Fruit fly (Drosophila melanogaster): ENCODE measurements around the gene lft.

Gene lft

dm6 chr2L:10334854-10335277 lies 29.4 kb upstream of the lft start (continued):
- TF ChIP-seq CG8319 (GFP tag; optimal IDR thresholded peaks at IDR 0.05) = no peak
- peak; percentile 9 for TF ChIP-seq Ets96B (tag; optimal IDR thresholded peaks at IDR 0.05)
- no peak for TF ChIP-seq CG34406 (GFP tag; optimal IDR thresholded peaks at IDR 0.05)
- TF ChIP-seq Blimp-1 (GFP tag; optimal IDR thresholded peaks at IDR 0.05) = no peak
- TF ChIP-seq CG15336 (GFP tag; IDR thresholded peaks at IDR 0.05) = peak; percentile 66
- no peak for TF ChIP-seq CG4318 (GFP tag; optimal IDR thresholded peaks at IDR 0.05)
- TF ChIP-seq Eip75B (GFP tag; optimal IDR thresholded peaks at IDR 0.05) = peak; percentile 46
- TF ChIP-seq Met (GFP tag; optimal IDR thresholded peaks at IDR 0.05) = peak; percentile 38
- peak; percentile 24 for TF ChIP-seq Hr4 (GFP tag; optimal IDR thresholded peaks at IDR 0.05)
- TF ChIP-seq eg (GFP tag; IDR thresholded peaks at IDR 0.05) = no peak

dm6 chr2L:10339212-10339721 lies 25.0 kb upstream of the lft start, which contains the start of gene SamDC:
Gene SamDC (plus strand): TSS chr2L:10339457.
- TF ChIP-seq Blimp-1 (GFP tag; optimal IDR thresholded peaks at IDR 0.05) = no peak
- no peak for TF ChIP-seq Sox15 (GFP tag; optimal IDR thresholded peaks at IDR 0.05)
- TF ChIP-seq topi (GFP tag; optimal IDR thresholded peaks at IDR 0.05) = peak; percentile 37
- TF ChIP-seq CG6276 (GFP tag; optimal IDR thresholded peaks at IDR 0.05) = no peak
- TF ChIP-seq Met (GFP tag; optimal IDR thresholded peaks at IDR 0.05) = peak; percentile 18
- peak; percentile 25 for TF ChIP-seq Smox (GFP tag; optimal IDR thresholded peaks at IDR 0.05)
- no peak for TF ChIP-seq ss (GFP tag; optimal IDR thresholded peaks at IDR 0.05)
- peak; percentile 30 for TF ChIP-seq acj6 (GFP tag; optimal IDR thresholded peaks at IDR 0.05)
- peak; percentile 39 for TF ChIP-seq pdm3 (GFP tag; optimal IDR thresholded peaks at IDR 0.05)
- TF ChIP-seq net (GFP tag; optimal IDR thresholded peaks at IDR 0.05) = peak; percentile 13
- TF ChIP-seq eg (GFP tag; IDR thresholded peaks at IDR 0.05) = no peak
- TF ChIP-seq fd85E (GFP tag; optimal IDR thresholded peaks at IDR 0.05) = no peak
- peak; percentile 63 for TF ChIP-seq CG15336 (GFP tag; IDR thresholded peaks at IDR 0.05)
- peak; percentile 53 for TF ChIP-seq esn (GFP tag; optimal IDR thresholded peaks at IDR 0.05)
- TF ChIP-seq Eip78C (GFP tag) = peak; percentile 73
- TF ChIP-seq CG6808 (GFP tag; optimal IDR thresholded peaks at IDR 0.05) = no peak
- TF ChIP-seq CG9139 (GFP tag; optimal IDR thresholded peaks at IDR 0.05) = no peak
- peak; percentile 28 for TF ChIP-seq Hr4 (GFP tag; optimal IDR thresholded peaks at IDR 0.05)
- TF ChIP-seq dsx (GFP tag; optimal IDR thresholded peaks at IDR 0.05; ENCODE audit: poor library complexity, severe bottlenecking) = peak; percentile 19
- TF ChIP-seq Sox14 (GFP tag; optimal IDR thresholded peaks at IDR 0.05) = peak; percentile 58
- TF ChIP-seq OdsH (GFP tag; optimal IDR thresholded peaks at IDR 0.05) = peak; percentile 31
- no peak for TF ChIP-seq Hr39 (GFP tag; optimal IDR thresholded peaks at IDR 0.05)
- TF ChIP-seq Eip93F (GFP tag; optimal IDR thresholded peaks at IDR 0.05) = peak; percentile 25
- peak; percentile 45 for TF ChIP-seq CG10631 (GFP tag; optimal IDR thresholded peaks at IDR 0.05)
- peak; percentile 78 for TF ChIP-seq fkh (GFP tag; optimal IDR thresholded peaks at IDR 0.05)
- no peak for TF ChIP-seq Gug (GFP tag; IDR thresholded peaks at IDR 0.05)
- TF ChIP-seq CG3919 (GFP tag; optimal IDR thresholded peaks at IDR 0.05) = peak; percentile 21
- TF ChIP-seq cyc (GFP tag; optimal IDR thresholded peaks at IDR 0.05) = peak; percentile 1
- TF ChIP-seq achi (GFP tag; optimal IDR thresholded peaks at IDR 0.05) = peak; percentile 1
- peak; percentile 15 for TF ChIP-seq lz (GFP tag; optimal IDR thresholded peaks at IDR 0.05)
- no peak for TF ChIP-seq CG10669 (GFP tag; optimal IDR thresholded peaks at IDR 0.05)
- TF ChIP-seq dac (GFP tag; optimal IDR thresholded peaks at IDR 0.05) = no peak
- TF ChIP-seq Sox102F (GFP tag; optimal IDR thresholded peaks at IDR 0.05) = peak; percentile 8
- peak; percentile 44 for TF ChIP-seq vri (GFP tag; optimal IDR thresholded peaks at IDR 0.05)
- TF ChIP-seq spab (GFP tag; optimal IDR thresholded peaks at IDR 0.05) = no peak
- TF ChIP-seq CG34406 (GFP tag; optimal IDR thresholded peaks at IDR 0.05) = no peak
- TF ChIP-seq Lpt (GFP tag; optimal IDR thresholded peaks at IDR 0.05) = peak; percentile 16
- TF ChIP-seq Eip75B (GFP tag; optimal IDR thresholded peaks at IDR 0.05) = peak; percentile 9
- TF ChIP-seq salr (GFP tag; optimal IDR thresholded peaks at IDR 0.05) = peak in 1 of 2 experiments; percentile 33
- TF ChIP-seq CG3032 (tag; optimal IDR thresholded peaks at IDR 0.05) = peak; percentile 38
- TF ChIP-seq CG6854 (GFP tag; optimal IDR thresholded peaks at IDR 0.05) = peak; percentile 19

Data from whole organism, prepupa.